Fruit fly (Drosophila melanogaster) whole organism, wandering third instar larva: ENCODE data around the gene Oatp33Ea.

Experiments used
- Abd-B ChIP-seq: fragments of >200 bp; optimal IDR thresholded peaks from 2 replicates; lab custom pipeline; 2017; ENCODE audit warnings: missing biosample characterization, missing genetic modification characterization
- CG32264 ChIP-seq: fragments of 200-800 bp; sonication (Bioruptor generic); optimal IDR thresholded peaks from 2 replicates; lab custom pipeline; 2016; ENCODE audit warnings: missing biosample characterization, missing genetic modification characterization
- CG9705 ChIP-seq: fragments of 200-800 bp; sonication (Bioruptor generic); optimal IDR thresholded peaks from 2 replicates; lab custom pipeline; 2018; ENCODE audit warnings: missing biosample characterization, mild to moderate bottlenecking, missing genetic modification characterization
- CrebA ChIP-seq: fragments of 200-800 bp; sonication (Bioruptor generic); optimal IDR thresholded peaks from 2 replicates; lab custom pipeline; 2016; ENCODE audit warnings: missing biosample characterization, mild to moderate bottlenecking, missing genetic modification characterization, borderline replicate concordance
- Dif ChIP-seq: fragments of 200-275, 200-300 bp; sonication (Bioruptor generic); optimal IDR thresholded peaks from 2 replicates; lab custom pipeline; 2018; ENCODE audit warnings: missing biosample characterization, missing genetic modification characterization; ENCODE audit not compliant: partially characterized antibody
- GATAd ChIP-seq: sonication (Bioruptor generic); optimal IDR thresholded peaks from 2 replicates; lab custom pipeline; 2016; ENCODE audit warnings: missing biosample characterization, missing genetic modification characterization
- HLH106 ChIP-seq: fragments of 200-800 bp; optimal IDR thresholded peaks from 3 replicates; lab custom pipeline; 2019; ENCODE audit warnings: missing biosample characterization, mild to moderate bottlenecking, missing genetic modification characterization, moderate library complexity
- Hnf4 ChIP-seq: fragments of 200-800 bp; sonication (Bioruptor generic); optimal IDR thresholded peaks from 2 replicates; lab custom pipeline; 2016; ENCODE audit warnings: missing biosample characterization, mild to moderate bottlenecking, missing genetic modification characterization
- Hr78 ChIP-seq: fragments of >200 bp; optimal IDR thresholded peaks from 2 replicates; lab custom pipeline; 2017; ENCODE audit warnings: missing biosample characterization, missing genetic modification characterization
- Hr83 ChIP-seq: fragments of 200-300 bp; sonication (Bioruptor generic); optimal IDR thresholded peaks from 2 replicates; lab custom pipeline; 2016; ENCODE audit warnings: missing biosample characterization, mild to moderate bottlenecking, missing genetic modification characterization, moderate library complexity; ENCODE audit not compliant: poor library complexity, severe bottlenecking
- Jra ChIP-seq: sonication (Bioruptor generic); optimal IDR thresholded peaks from 2 replicates; lab custom pipeline; 2016; ENCODE audit warnings: missing biosample characterization, missing genetic modification characterization
- Mio ChIP-seq: sonication (Bioruptor generic); optimal IDR thresholded peaks from 2 replicates; lab custom pipeline; 2016; ENCODE audit warnings: missing biosample characterization, missing genetic modification characterization
- Myc ChIP-seq: fragments of >200 bp; optimal IDR thresholded peaks from 2 replicates; lab custom pipeline; 2017
- N ChIP-seq: fragments of >200 bp; optimal IDR thresholded peaks from 2 replicates; lab custom pipeline; 2018; ENCODE audit warnings: missing biosample characterization, missing external identifiers, missing genetic modification characterization
- OdsH ChIP-seq: fragments of 200-800 bp; sonication (Bioruptor generic); optimal IDR thresholded peaks from 2 replicates; lab custom pipeline; 2016; ENCODE audit warnings: missing biosample characterization, mild to moderate bottlenecking, missing genetic modification characterization
- Rel ChIP-seq, 2 experiments: fragments of 200-800 bp; sonication (Bioruptor generic) in 1 of 2; optimal IDR thresholded peaks; 2 replicates in 1 of 2; 3 replicates in 1 of 2; lab custom pipeline; 2016 to 2019; ENCODE audit warnings: mild to moderate bottlenecking in 2 of 2, missing biosample characterization in 2 of 2, missing genetic modification characterization in 2 of 2, moderate library complexity in 1 of 2
- Sp1 ChIP-seq: fragments of 200-800 bp; sonication (Bioruptor generic); optimal IDR thresholded peaks from 3 replicates; lab custom pipeline; 2019; ENCODE audit warnings: missing biosample characterization, mild to moderate bottlenecking, missing genetic modification characterization, moderate library complexity
- Vsx2 ChIP-seq: fragments of 200-300, 225-300 bp; sonication (Bioruptor generic); optimal IDR thresholded peaks from 2 replicates; lab custom pipeline; 2018; ENCODE audit warnings: missing biosample characterization, missing genetic modification characterization; ENCODE audit not compliant: partially characterized antibody
- br ChIP-seq: fragments of 200-800 bp; sonication (Bioruptor generic); optimal IDR thresholded peaks from 2 replicates; lab custom pipeline; 2016; ENCODE audit warnings: missing biosample characterization, missing genetic modification characterization
- dl ChIP-seq, 2 experiments: fragments of 175-275, 200-275 bp in 1 of 2; fragments of 200-275 bp in 1 of 2; sonication (Bioruptor generic); optimal IDR thresholded peaks; lab custom pipeline; 2018; ENCODE audit warnings: mild to moderate bottlenecking in 2 of 2, missing biosample characterization in 2 of 2, missing genetic modification characterization in 2 of 2, moderate library complexity in 2 of 2; ENCODE audit not compliant: partially characterized antibody in 2 of 2, insufficient read depth in 1 of 2
- dsf ChIP-seq: sonication (Bioruptor generic); optimal IDR thresholded peaks from 2 replicates; lab custom pipeline; 2016; ENCODE audit warnings: missing biosample characterization, missing genetic modification characterization, borderline replicate concordance
- foxo ChIP-seq, 2 experiments: fragments of 200-800 bp; sonication (Bioruptor generic); optimal IDR thresholded peaks; 2 replicates in 1 of 2; 3 replicates in 1 of 2; lab custom pipeline; 2016 to 2017; ENCODE audit warnings: missing biosample characterization in 2 of 2, missing genetic modification characterization in 2 of 2
- fru ChIP-seq: fragments of 200-800 bp; sonication (Bioruptor generic); optimal IDR thresholded peaks from 3 replicates; lab custom pipeline; 2016; ENCODE audit warnings: missing biosample characterization, mild to moderate bottlenecking, missing genetic modification characterization
- h ChIP-seq: fragments of 200-800 bp; sonication (Bioruptor generic); optimal IDR thresholded peaks from 3 replicates; lab custom pipeline; 2016; ENCODE audit warnings: missing biosample characterization, mild to moderate bottlenecking, missing genetic modification characterization
- jim ChIP-seq: fragments of 175-275, 200-325 bp; sonication (Bioruptor generic); optimal IDR thresholded peaks from 2 replicates; lab custom pipeline; 2016; ENCODE audit warnings: missing biosample characterization, mild to moderate bottlenecking, missing genetic modification characterization
- lola ChIP-seq: fragments of >200 bp; optimal IDR thresholded peaks from 2 replicates; lab custom pipeline; 2017; ENCODE audit warnings: missing biosample characterization, missing genetic modification characterization
- pan ChIP-seq: fragments of >200 bp; optimal IDR thresholded peaks from 2 replicates; lab custom pipeline; 2017
- psq ChIP-seq: fragments of 200-800 bp; sonication (Bioruptor generic); optimal IDR thresholded peaks from 3 replicates; lab custom pipeline; 2017; ENCODE audit warnings: missing biosample characterization, mild to moderate bottlenecking, missing genetic modification characterization, moderate library complexity
- rgr ChIP-seq: fragments of 200-800 bp; sonication (Bioruptor generic); optimal IDR thresholded peaks from 3 replicates; lab custom pipeline; 2016; ENCODE audit warnings: missing biosample characterization, mild to moderate bottlenecking, missing genetic modification characterization
- sage ChIP-seq: fragments of 200-800 bp; sonication (Bioruptor generic); optimal IDR thresholded peaks from 2 replicates; lab custom pipeline; 2016; ENCODE audit warnings: missing biosample characterization, mild to moderate bottlenecking, missing genetic modification characterization
- sv ChIP-seq: fragments of 200-800 bp; sonication (Bioruptor generic); optimal IDR thresholded peaks from 3 replicates; lab custom pipeline; 2016; ENCODE audit warnings: missing biosample characterization, missing genetic modification characterization
- usp ChIP-seq: fragments of >200 bp; optimal IDR thresholded peaks from 2 replicates; lab custom pipeline; 2017; ENCODE audit warnings: missing biosample characterization, missing genetic modification characterization

The Oatp33Ea gene

dm6 chr2L:12474212-12474891 lies 28.6 kb upstream of the Oatp33Ea start:
- TF ChIP-seq Jra = no peak
- no peak for TF ChIP-seq Rel (GFP tag; optimal IDR thresholded peaks at IDR 0.05; lab: Kevin White, UChicago)
- peak; percentile 40 for TF ChIP-seq Rel (tag; optimal IDR thresholded peaks at IDR 0.05; lab: Kevin White, UChicago)
- no peak for TF ChIP-seq rgr (GFP tag; lab: Kevin White, UChicago)
- TF ChIP-seq foxo (GFP tag; optimal IDR thresholded peaks at IDR 0.05; lab: Kevin White, UChicago) = no peak
- no peak for TF ChIP-seq CrebA (GFP tag; lab: Kevin White, UChicago)
- peak; percentile 17 for TF ChIP-seq br (GFP tag; lab: Kevin White, UChicago)
- no peak for TF ChIP-seq Myc (lab: Kevin White, UChicago)
- no peak for TF ChIP-seq usp (GFP tag; lab: Kevin White, UChicago)
- peak; percentile 5 for TF ChIP-seq h (GFP tag; lab: Kevin White, UChicago)
- TF ChIP-seq Hnf4 (GFP tag; lab: Kevin White, UChicago) = peak; percentile 13
- no peak for TF ChIP-seq psq (GFP tag; lab: Kevin White, UChicago)
- no peak for TF ChIP-seq CG32264
- TF ChIP-seq Sp1 (GFP tag; lab: Kevin White, UChicago) = peak; percentile 3

- TF ChIP-seq Mio (GFP tag; lab: Kevin White, UChicago) (no peak), Abd-B (GFP tag; lab: Kevin White, UChicago) (no peak), sv (GFP tag; lab: Kevin White, UChicago) (no peak), N (GFP tag; lab: Kevin White, UChicago) (no peak), sage (GFP tag; lab: Kevin White, UChicago) (no peak), jim (GFP tag; lab: Kevin White, UChicago) (no peak), GATAd (no peak), HLH106 (tag; lab: Kevin White, UChicago) (no peak), dsf (GFP tag; lab: Kevin White, UChicago) (no peak), br (GFP tag; lab: Kevin White, UChicago) (no peak), Hr83 (no peak), Vsx2 (GFP tag; lab: Kevin White, UChicago) (no peak), Myc (lab: Kevin White, UChicago) (no peak), rgr (GFP tag; lab: Kevin White, UChicago) (no peak), CG32264 (no peak), lola (GFP tag; lab: Kevin White, UChicago) (no peak), CrebA (GFP tag; lab: Kevin White, UChicago) (no peak), OdsH (GFP tag; lab: Kevin White, UChicago) (no peak)
Measured at dm6 chr2L:12473583-12473982, 27.9 kb upstream of the Oatp33Ea start.

dm6 chr2L:12472988-12473387 lies 27.3 kb upstream of the Oatp33Ea start:
- TF ChIP-seq Rel (GFP tag; optimal IDR thresholded peaks at IDR 0.05; lab: Kevin White, UChicago) (no peak), Rel (tag; optimal IDR thresholded peaks at IDR 0.05; lab: Kevin White, UChicago) (no peak), psq (GFP tag; lab: Kevin White, UChicago) (no peak), foxo (GFP tag; optimal IDR thresholded peaks at IDR 0.05; lab: Kevin White, UChicago) (no peak), dl (GFP tag; optimal IDR thresholded peaks at IDR 0.05; lab: Kevin White, UChicago; ENCODE audit: insufficient read depth in 1 of 2, partially characterized antibody in 2 of 2) (no peak), CG9705 (GFP tag; lab: Kevin White, UChicago) (no peak), Sp1 (GFP tag; lab: Kevin White, UChicago) (no peak), Vsx2 (GFP tag; lab: Kevin White, UChicago) (no peak), CG32264 (no peak)

dm6 chr2L:12471937-12472336 lies 26.2 kb upstream of the Oatp33Ea start:
- no peak for TF ChIP-seq pan (lab: Kevin White, UChicago)
- TF ChIP-seq Hr78 (GFP tag; lab: Kevin White, UChicago) = no peak
- no peak for TF ChIP-seq Abd-B (GFP tag; lab: Kevin White, UChicago)
- no peak for TF ChIP-seq Hnf4 (GFP tag; lab: Kevin White, UChicago)
- TF ChIP-seq Dif (GFP tag; lab: Kevin White, UChicago) = no peak
- TF ChIP-seq Rel (GFP tag; optimal IDR thresholded peaks at IDR 0.05; lab: Kevin White, UChicago) = no peak
- no peak for TF ChIP-seq Rel (tag; optimal IDR thresholded peaks at IDR 0.05; lab: Kevin White, UChicago)
- TF ChIP-seq N (GFP tag; lab: Kevin White, UChicago) = no peak
- no peak for TF ChIP-seq CrebA (GFP tag; lab: Kevin White, UChicago)
- TF ChIP-seq Hr83 = no peak
- no peak for TF ChIP-seq sv (GFP tag; lab: Kevin White, UChicago)
- no peak for TF ChIP-seq psq (GFP tag; lab: Kevin White, UChicago)
- TF ChIP-seq fru (GFP tag; lab: Kevin White, UChicago) = no peak
